Fruit fly (Drosophila melanogaster) whole organism, wandering third instar larva: ENCODE data around the gene CG33702.
A peak's percentile ranks its signal among the peaks of the same experiment; 100 is the strongest.

Experiments used
- CG32264 ChIP-seq: fragments of 200-800 bp; sonication (Bioruptor generic); optimal IDR thresholded peaks from 2 replicates; lab custom pipeline; 2016; ENCODE audit warnings: missing biosample characterization, missing genetic modification characterization
- CG9705 ChIP-seq: fragments of 200-800 bp; sonication (Bioruptor generic); optimal IDR thresholded peaks from 2 replicates; lab custom pipeline; 2018; ENCODE audit warnings: missing biosample characterization, mild to moderate bottlenecking, missing genetic modification characterization
- Dif ChIP-seq: fragments of 200-275, 200-300 bp; sonication (Bioruptor generic); optimal IDR thresholded peaks from 2 replicates; lab custom pipeline; 2018; ENCODE audit warnings: missing biosample characterization, missing genetic modification characterization; ENCODE audit not compliant: partially characterized antibody
- GATAd ChIP-seq: sonication (Bioruptor generic); optimal IDR thresholded peaks from 2 replicates; lab custom pipeline; 2016; ENCODE audit warnings: missing biosample characterization, missing genetic modification characterization
- N ChIP-seq: fragments of >200 bp; optimal IDR thresholded peaks from 2 replicates; lab custom pipeline; 2018; ENCODE audit warnings: missing biosample characterization, missing external identifiers, missing genetic modification characterization
- ey ChIP-seq: fragments of 200-800 bp; sonication (Bioruptor generic); optimal IDR thresholded peaks from 2 replicates; lab custom pipeline; 2016; ENCODE audit warnings: missing biosample characterization, missing genetic modification characterization
- fru ChIP-seq: fragments of 200-800 bp; sonication (Bioruptor generic); optimal IDR thresholded peaks from 3 replicates; lab custom pipeline; 2016; ENCODE audit warnings: missing biosample characterization, mild to moderate bottlenecking, missing genetic modification characterization
- h ChIP-seq: fragments of 200-800 bp; sonication (Bioruptor generic); optimal IDR thresholded peaks from 3 replicates; lab custom pipeline; 2016; ENCODE audit warnings: missing biosample characterization, mild to moderate bottlenecking, missing genetic modification characterization
- jim ChIP-seq: fragments of 175-275, 200-325 bp; sonication (Bioruptor generic); optimal IDR thresholded peaks from 2 replicates; lab custom pipeline; 2016; ENCODE audit warnings: missing biosample characterization, mild to moderate bottlenecking, missing genetic modification characterization
- tai ChIP-seq: sonication (Bioruptor generic); optimal IDR thresholded peaks from 2 replicates; lab custom pipeline; 2016; ENCODE audit warnings: missing biosample characterization, missing genetic modification characterization
- usp ChIP-seq: fragments of >200 bp; optimal IDR thresholded peaks from 2 replicates; lab custom pipeline; 2017; ENCODE audit warnings: missing biosample characterization, missing genetic modification characterization

DNA sequence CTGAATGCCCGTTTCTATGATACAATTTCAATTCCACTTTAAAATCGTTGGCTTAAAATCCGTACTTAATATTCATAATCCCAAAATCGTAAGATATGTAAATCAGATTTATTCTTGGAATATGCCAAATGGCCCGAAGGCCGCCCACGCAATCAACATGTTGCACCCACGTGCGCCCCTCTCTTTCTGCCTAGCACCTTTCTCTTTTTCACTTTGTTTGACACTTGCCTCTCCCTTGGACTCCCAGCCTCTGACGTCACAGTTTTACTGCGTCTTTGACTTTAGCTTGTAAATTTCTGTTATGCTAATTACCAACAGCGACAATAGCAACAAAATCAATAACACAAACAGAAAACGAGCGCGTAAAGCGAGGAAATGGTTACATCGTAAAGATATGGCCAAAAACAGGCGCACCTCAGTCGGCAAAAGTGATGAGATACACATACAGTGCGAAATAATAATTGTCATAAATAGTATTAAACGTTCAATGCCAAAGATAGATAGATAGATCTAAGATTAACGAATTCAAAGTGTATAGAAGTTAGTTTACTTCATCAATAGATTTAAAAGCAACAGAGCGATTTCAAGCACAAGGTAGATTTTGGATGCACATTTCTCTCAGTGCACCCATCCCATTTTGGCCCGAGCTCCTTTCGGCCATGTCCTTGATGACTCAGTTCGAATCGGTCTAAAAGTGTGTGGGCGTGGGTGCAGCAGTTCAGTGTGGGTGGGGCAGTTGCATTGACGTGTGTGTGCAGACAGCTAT lies 9.5 kb downstream of the CG33702 start:
- TF ChIP-seq ey, result no peak
- no peak for TF ChIP-seq GATAd (GFP tag; lab: Kevin White, UChicago)
- TF ChIP-seq tai (GFP tag; lab: Kevin White, UChicago), result no peak
- no peak for TF ChIP-seq N (GFP tag; lab: Kevin White, UChicago)
- peak; percentile 52 for TF ChIP-seq h (GFP tag; lab: Kevin White, UChicago)
- peak; percentile 18 for TF ChIP-seq fru (GFP tag; lab: Kevin White, UChicago)
- TF ChIP-seq CG32264 (GFP tag; lab: Kevin White, UChicago), result no peak
- TF ChIP-seq jim (GFP tag; lab: Kevin White, UChicago), result no peak
- no peak for TF ChIP-seq Dif (GFP tag; lab: Kevin White, UChicago)
- no peak for TF ChIP-seq usp (GFP tag; lab: Kevin White, UChicago)
- no peak for TF ChIP-seq CG9705 (GFP tag; lab: Kevin White, UChicago)
